Worm (Caenorhabditis elegans) whole organism, L2 larva: Measurements from ENCODE around the gene sad-1.

Source experiments
- aly-2 ChIP-seq: fragments of 150-350 bp; optimal IDR thresholded peaks from 2 replicates; lab custom pipeline; 2014; ENCODE audit warnings: missing biosample characterization, missing genetic modification characterization
- blmp-1 ChIP-seq: sonication (generic microtip); optimal IDR thresholded peaks from 2 replicates; lab custom pipeline; 2017; ENCODE audit warnings: missing genetic modification characterization, mild to moderate bottlenecking, missing compliant biosample characterization, antibody characterized with exemption, moderate library complexity; ENCODE audit not compliant: insufficient read depth
- dmd-4 ChIP-seq: sonication (generic microtip); optimal IDR thresholded peaks from 2 replicates; lab custom pipeline; 2017; ENCODE audit warnings: missing biosample characterization, missing genetic modification characterization
- elt-3 ChIP-seq: sonication (generic microtip); optimal IDR thresholded peaks from 2 replicates; lab custom pipeline; 2017; ENCODE audit warnings: missing biosample characterization, missing genetic modification characterization
- lin-13 ChIP-seq: fragments of 150-350 bp; optimal IDR thresholded peaks from 2 replicates; lab custom pipeline; 2014; ENCODE audit warnings: missing biosample characterization, missing genetic modification reagents, missing genetic modification characterization
- lsy-2 ChIP-seq, 2 experiments: fragments of 150-350 bp in 1 of 2; sonication (generic microtip) in 1 of 2; optimal IDR thresholded peaks; 2 replicates each; lab custom pipeline; 2014 to 2017; ENCODE audit warnings: missing biosample characterization in 2 of 2, missing genetic modification characterization in 2 of 2
- mdl-1 ChIP-seq, 2 experiments: fragments of 150-350 bp in 1 of 2; sonication (generic microtip) in 1 of 2; optimal IDR thresholded peaks; 2 replicates each; lab custom pipeline; 2017; ENCODE audit warnings: missing biosample characterization in 2 of 2, missing genetic modification characterization in 2 of 2
- nhr-23 ChIP-seq: fragments of 150-350 bp; optimal IDR thresholded peaks from 2 replicates; lab custom pipeline; 2014; ENCODE audit warnings: missing biosample characterization, missing genetic modification reagents, missing genetic modification characterization
- skn-1 ChIP-seq: sonication (generic microtip); optimal IDR thresholded peaks from 2 replicates; lab custom pipeline; 2017; ENCODE audit warnings: missing biosample characterization, missing genetic modification characterization
- sma-3 ChIP-seq: sonication (generic microtip); optimal IDR thresholded peaks from 2 replicates; lab custom pipeline; 2016; ENCODE audit warnings: missing genetic modification reagents, missing genetic modification characterization, missing compliant biosample characterization
- unc-62 ChIP-seq: fragments of 150-350 bp; optimal IDR thresholded peaks from 2 replicates; lab custom pipeline; 2014; ENCODE audit warnings: missing biosample characterization, missing genetic modification reagents, missing genetic modification characterization
- ztf-11 ChIP-seq: sonication (generic microtip); optimal IDR thresholded peaks from 2 replicates; lab custom pipeline; 2017; ENCODE audit warnings: missing biosample characterization, missing genetic modification characterization

- TF ChIP-seq skn-1 (tag; lab: Kevin White, UChicago) (no peak), elt-3 (tag; lab: Kevin White, UChicago) (no peak), ztf-11 (tag; lab: Kevin White, UChicago) (no peak), dmd-4 (no peak), lin-13 (GFP tag; lab: Kevin White, UChicago) (no peak), sma-3 (GFP tag; lab: Kevin White, UChicago) (no peak), mdl-1 (tag; optimal IDR thresholded peaks at IDR 0.05; lab: Kevin White, UChicago) (no peak), blmp-1 (no peak), aly-2 (tag; lab: Kevin White, UChicago) (no peak), nhr-23 (tag; lab: Kevin White, UChicago) (no peak), lsy-2 (tag; optimal IDR thresholded peaks at IDR 0.05; lab: Kevin White, UChicago) (no peak), unc-62 (GFP tag; lab: Kevin White, UChicago) (no peak)
Observed at ce11 chrX:13543350-13543749, 42.9 kb upstream of the sad-1 start.
